Worm (Caenorhabditis elegans): ENCODE measurements around the gene sptf-2.

- TF ChIP-seq dao-5 (tag; optimal IDR thresholded peaks at IDR 0.05) (no peak), him-1 (tag; optimal IDR thresholded peaks at IDR 0.05) (no peak)
Observed at ce11 chrII:8658835-8659234, 33.6 kb downstream of the sptf-2 start, which contains the start of gene atg-10.
